Worm (Caenorhabditis elegans) whole organism, L4 larva: ENCODE results near the gene snrp-3.

Experiments
- ces-1 ChIP-seq: fragments of 150-350 bp; sonication (generic microtip); optimal IDR thresholded peaks from 4 replicates; lab custom pipeline; 2014; ENCODE audit warnings: missing biosample characterization, missing genetic modification reagents, missing genetic modification characterization
- unc-62 ChIP-seq, 3 experiments: fragments of 150-350 bp in 1 of 3; sonication (generic microtip); optimal IDR thresholded peaks in 2 of 3; peaks in 1 of 3; 1 replicate in 1 of 3; 2 replicates in 2 of 3; lab custom pipeline; 2014 to 2017; ENCODE audit warnings: missing biosample characterization in 3 of 3, missing genetic modification characterization in 3 of 3, missing genetic modification reagents in 3 of 3, missing genotype in 1 of 3
- zfp-2 ChIP-seq: sonication (generic microtip); optimal IDR thresholded peaks from 2 replicates; lab custom pipeline; 2016; ENCODE audit warnings: mild to moderate bottlenecking, missing genetic modification characterization, missing compliant biosample characterization

- TF ChIP-seq ces-1 (GFP tag; lab: Kevin White, UChicago) (no peak), unc-62 (GFP tag; optimal IDR thresholded peaks at IDR 0.05 in 1 of 2; lab: Kevin White, UChicago) (no peak), unc-62 (tag; optimal IDR thresholded peaks at IDR 0.05; lab: Kevin White, UChicago) (no peak), zfp-2 (tag; lab: Kevin White, UChicago) (no peak)
Measured at ce11 chrIV:8654115-8654628, 33.4 kb downstream of the snrp-3 start, which contains the start of gene C49C8.1.
